Fruit fly (Drosophila melanogaster) whole organism, adult: ENCODE data around the gene CG10591.

Source experiments
- CG11617 ChIP-seq: fragments of 200-800 bp; sonication (Bioruptor generic); optimal IDR thresholded peaks from 2 replicates; lab custom pipeline; 2017; ENCODE audit warnings: mild to moderate bottlenecking, missing biosample characterization, missing genetic modification reagents, missing genetic modification characterization
- CG12768 ChIP-seq: fragments of 200-800 bp; sonication (Bioruptor generic); optimal IDR thresholded peaks from 2 replicates; lab custom pipeline; 2017; ENCODE audit warnings: missing biosample characterization, missing genetic modification characterization, mild to moderate bottlenecking, moderate library complexity, missing genetic modification reagents
- CG14711 ChIP-seq: fragments of 200-800 bp; sonication (Bioruptor generic); optimal IDR thresholded peaks from 2 replicates; lab custom pipeline; 2018; ENCODE audit warnings: missing biosample characterization, mild to moderate bottlenecking, missing genetic modification characterization, moderate library complexity
- CG1620 ChIP-seq: fragments of 200-800 bp; sonication (Bioruptor generic); optimal IDR thresholded peaks from 2 replicates; lab custom pipeline; 2016; ENCODE audit warnings: missing biosample characterization, missing genetic modification characterization
- CG33017 ChIP-seq: fragments of 200-800 bp; sonication (Bioruptor generic); optimal IDR thresholded peaks from 2 replicates; lab custom pipeline; 2018; ENCODE audit warnings: missing biosample characterization, mild to moderate bottlenecking, missing genetic modification characterization, moderate library complexity
- CG5204 ChIP-seq: fragments of 200-800 bp; sonication (Bioruptor generic); optimal IDR thresholded peaks from 2 replicates; lab custom pipeline; 2016; ENCODE audit warnings: missing biosample characterization, missing genetic modification characterization
- CG7045 ChIP-seq: fragments of 200-800 bp; sonication (Bioruptor generic); optimal IDR thresholded peaks from 2 replicates; lab custom pipeline; 2017; ENCODE audit warnings: missing biosample characterization, mild to moderate bottlenecking, missing genetic modification characterization
- CG7101 ChIP-seq: fragments of 200-800 bp; sonication (Bioruptor generic); optimal IDR thresholded peaks from 2 replicates; lab custom pipeline; 2018; ENCODE audit warnings: missing biosample characterization, mild to moderate bottlenecking, missing genetic modification characterization, moderate library complexity
- Clk ChIP-seq: fragments of 200-800 bp; sonication (Bioruptor generic); optimal IDR thresholded peaks from 2 replicates; lab custom pipeline; 2017; ENCODE audit warnings: missing biosample characterization, missing genetic modification characterization
- Crg-1 ChIP-seq: fragments of 200-800 bp; sonication (Bioruptor generic); optimal IDR thresholded peaks from 2 replicates; lab custom pipeline; 2016; ENCODE audit warnings: missing biosample characterization, missing genetic modification characterization
- Hr96 ChIP-seq: fragments of 200-800 bp; sonication (Bioruptor generic); optimal IDR thresholded peaks from 2 replicates; lab custom pipeline; 2016; ENCODE audit warnings: missing biosample characterization, missing genetic modification characterization
- Mnt ChIP-seq: fragments of 200-800 bp; sonication (Bioruptor generic); optimal IDR thresholded peaks from 2 replicates; lab custom pipeline; 2016; ENCODE audit warnings: missing biosample characterization, mild to moderate bottlenecking, missing genetic modification characterization
- bab1 ChIP-seq: fragments of 200-800 bp; sonication (Bioruptor generic); optimal IDR thresholded peaks from 3 replicates; lab custom pipeline; 2019; ENCODE audit warnings: missing biosample characterization, mild to moderate bottlenecking, missing genetic modification characterization, moderate library complexity
- cic ChIP-seq: fragments of 200-800 bp; sonication (Bioruptor generic); optimal IDR thresholded peaks from 2 replicates; lab custom pipeline; 2017; ENCODE audit warnings: missing biosample characterization, mild to moderate bottlenecking, missing genetic modification characterization, moderate library complexity
- cnc ChIP-seq, 2 experiments: fragments of >200 bp; optimal IDR thresholded peaks; 2 replicates each; lab custom pipeline; 2017
- kay ChIP-seq: fragments of 200-800 bp; sonication (Bioruptor generic); peaks from one replicate; lab custom pipeline; 2016; ENCODE audit warnings: missing biosample characterization, missing genetic modification characterization, borderline replicate concordance
- ovo ChIP-seq: fragments of 200-800 bp; sonication (Bioruptor generic); optimal IDR thresholded peaks from 2 replicates; lab custom pipeline; 2016; ENCODE audit warnings: missing biosample characterization, missing genetic modification characterization
- pad ChIP-seq: fragments of 200-800 bp; sonication (Bioruptor generic); optimal IDR thresholded peaks from 3 replicates; lab custom pipeline; 2017; ENCODE audit warnings: missing biosample characterization, missing genetic modification characterization, mild to moderate bottlenecking, moderate library complexity, missing genetic modification reagents
- tj ChIP-seq: fragments of 200-800 bp; sonication (Bioruptor generic); optimal IDR thresholded peaks from 3 replicates; lab custom pipeline; 2017; ENCODE audit warnings: missing biosample characterization, mild to moderate bottlenecking, missing genetic modification characterization, moderate library complexity
- toe ChIP-seq: fragments of 200-800 bp; sonication (Bioruptor generic); optimal IDR thresholded peaks from 2 replicates; lab custom pipeline; 2016; ENCODE audit warnings: missing biosample characterization, missing genetic modification characterization

The CG10591 gene

DNA sequence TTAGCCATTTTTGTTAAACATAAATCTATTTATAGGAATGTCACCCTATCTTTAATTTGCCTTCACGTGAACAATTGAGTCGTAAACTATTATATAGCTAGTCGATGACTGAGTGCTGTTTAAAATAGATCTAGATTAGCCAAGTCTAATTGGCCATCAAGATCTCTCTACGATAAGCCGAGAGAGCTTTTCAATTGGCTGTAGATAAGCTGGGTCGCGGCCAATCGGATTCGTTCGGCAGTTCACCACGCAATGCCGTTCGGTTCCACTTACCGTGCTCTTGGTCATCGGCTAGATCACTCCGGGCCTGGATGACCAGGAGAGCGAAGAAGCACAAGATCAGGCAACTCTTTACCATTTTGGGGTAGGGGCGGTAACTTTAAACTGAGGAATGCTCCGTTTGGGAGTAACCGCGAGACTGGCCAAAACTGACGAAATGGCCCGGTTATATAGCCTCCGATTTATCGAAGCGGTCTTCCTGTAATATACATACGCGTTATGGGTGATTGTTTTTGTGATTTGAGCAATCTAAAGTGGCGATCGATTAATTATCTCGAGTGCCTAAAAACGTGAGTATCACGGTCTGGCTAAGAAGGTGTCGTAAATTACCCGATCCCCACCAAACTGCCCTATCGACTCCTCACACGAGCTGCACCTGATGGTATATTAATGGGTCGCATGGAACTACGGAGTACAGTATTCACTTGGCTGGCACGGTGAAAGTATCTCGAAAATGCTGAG, 4.5 kb downstream of the CG10591 start, which contains the start of the genes Alp10 and Alp9:
Alp10 (minus strand) TSS at position 420 of the 741 bp plus-strand sequence.
Alp9 (plus strand) TSS at position 690 of the 741 bp plus-strand sequence.
- TF ChIP-seq Mnt (GFP tag; lab: Kevin White, UChicago): no peak
- no peak for TF ChIP-seq cnc (optimal IDR thresholded peaks at IDR 0.05; lab: Kevin White, UChicago)
- peak; percentile 47 for TF ChIP-seq kay (GFP tag; lab: Kevin White, UChicago)

- no peak for TF ChIP-seq CG5204 (GFP tag; lab: Kevin White, UChicago)
- TF ChIP-seq Crg-1 (GFP tag; lab: Kevin White, UChicago): no peak
- no peak for TF ChIP-seq pad
- TF ChIP-seq CG7045 (GFP tag; lab: Kevin White, UChicago): no peak
- no peak for TF ChIP-seq CG33017 (tag; lab: Kevin White, UChicago)
- TF ChIP-seq kay (GFP tag; lab: Kevin White, UChicago): no peak
- TF ChIP-seq Hr96 (GFP tag; lab: Kevin White, UChicago): no peak
- TF ChIP-seq ovo (GFP tag; lab: Kevin White, UChicago): no peak
- TF ChIP-seq CG1620 (GFP tag; lab: Kevin White, UChicago): no peak
- no peak for TF ChIP-seq CG14711 (tag; lab: Kevin White, UChicago)
- TF ChIP-seq CG7101 (tag; lab: Kevin White, UChicago): no peak
- no peak for TF ChIP-seq Clk
- no peak for TF ChIP-seq toe
Observed at dm6 chr3L:5594163-5594715, 5.3 kb downstream of the CG10591 start.

- TF ChIP-seq tj (GFP tag; lab: Kevin White, UChicago): peak; percentile 91
- no peak for TF ChIP-seq Mnt (GFP tag; lab: Kevin White, UChicago)
Observed at dm6 chr3L:5592437-5592836, 7.1 kb downstream of the CG10591 start, which contains the start of gene spo. spo (minus strand) TSS chr3L:5592571.

DNA sequence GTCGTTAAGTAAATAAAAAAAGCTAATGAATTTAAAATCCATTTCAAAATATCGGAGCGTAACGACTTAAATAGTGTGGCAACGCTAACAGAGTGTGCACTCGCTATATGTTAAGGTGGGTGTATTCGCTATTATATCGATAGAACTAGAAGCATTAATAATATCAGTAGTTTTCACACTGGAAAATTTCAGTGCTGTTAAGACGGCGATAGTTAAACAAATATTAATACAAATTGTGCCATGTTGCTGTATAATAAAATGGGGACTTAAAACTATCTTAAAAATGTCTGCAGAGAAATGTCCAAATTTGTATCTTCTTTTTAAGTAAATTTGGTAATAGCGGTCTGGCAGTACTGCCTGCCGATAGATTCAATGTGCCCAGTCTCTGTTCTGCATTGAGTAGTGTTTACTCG, 16.2 kb downstream of the CG10591 start:
- peak; percentile 77 for TF ChIP-seq CG7101 (tag; lab: Kevin White, UChicago)
- peak; percentile 47 for TF ChIP-seq tj (GFP tag; lab: Kevin White, UChicago)
- peak; percentile 83 for TF ChIP-seq CG5204 (GFP tag; lab: Kevin White, UChicago)
- TF ChIP-seq Clk: peak; percentile 71
- peak; percentile 67 for TF ChIP-seq Crg-1 (GFP tag; lab: Kevin White, UChicago)
- TF ChIP-seq CG12768 (GFP tag; lab: Kevin White, UChicago): peak; percentile 69
- peak; percentile 51 for TF ChIP-seq CG11617
- TF ChIP-seq pad: peak; percentile 63
- peak; percentile 82 for TF ChIP-seq CG1620 (GFP tag; lab: Kevin White, UChicago)
- TF ChIP-seq CG33017 (tag; lab: Kevin White, UChicago): peak; percentile 53
- TF ChIP-seq CG7045 (GFP tag; lab: Kevin White, UChicago): peak; percentile 75
- peak; percentile 85 for TF ChIP-seq bab1
- peak; percentile 67 for TF ChIP-seq Mnt (GFP tag; lab: Kevin White, UChicago)
- TF ChIP-seq kay (GFP tag; lab: Kevin White, UChicago): no peak
- peak; percentile 91 for TF ChIP-seq toe
- TF ChIP-seq ovo (GFP tag; lab: Kevin White, UChicago): peak; percentile 67
- TF ChIP-seq Hr96 (GFP tag; lab: Kevin White, UChicago): peak; percentile 79
- peak; percentile 75 for TF ChIP-seq CG14711 (tag; lab: Kevin White, UChicago)
- TF ChIP-seq cnc (optimal IDR thresholded peaks at IDR 0.05; lab: Kevin White, UChicago): no peak
- no peak for TF ChIP-seq cic (GFP tag; lab: Kevin White, UChicago)

DNA sequence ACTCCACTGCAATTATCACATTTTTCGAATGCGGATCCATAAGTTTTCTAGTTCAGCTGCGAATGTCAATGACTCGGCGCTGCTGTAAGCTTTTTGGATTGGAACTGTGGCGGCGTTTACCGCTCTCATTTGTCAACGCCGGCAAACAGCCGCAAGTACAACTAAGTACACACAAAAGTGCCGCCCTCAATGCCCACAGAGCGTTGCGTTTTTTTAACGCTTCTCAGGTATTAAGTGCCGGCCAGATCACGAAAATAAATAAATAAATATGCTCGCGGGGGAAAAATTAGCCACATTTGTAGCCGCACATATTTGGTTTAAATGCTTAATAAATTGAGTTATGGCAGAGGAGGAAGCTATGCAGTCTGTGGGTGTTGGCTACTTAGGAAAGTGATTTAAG, 17.9 kb downstream of the CG10591 start:
- TF ChIP-seq cnc (optimal IDR thresholded peaks at IDR 0.05; lab: Kevin White, UChicago) (no peak), toe (no peak), cic (GFP tag; lab: Kevin White, UChicago) (no peak), CG12768 (GFP tag; lab: Kevin White, UChicago) (no peak)

dm6 chr3L:5580490-5581116, 18.9 kb downstream of the CG10591 start:
- TF ChIP-seq cic (GFP tag; lab: Kevin White, UChicago) (no peak), kay (GFP tag; lab: Kevin White, UChicago) (peak; percentile 22)

- TF ChIP-seq toe (no peak), cnc (optimal IDR thresholded peaks at IDR 0.05; lab: Kevin White, UChicago) (no peak), Hr96 (GFP tag; lab: Kevin White, UChicago) (no peak), Clk (no peak), CG14711 (tag; lab: Kevin White, UChicago) (no peak), Crg-1 (GFP tag; lab: Kevin White, UChicago) (no peak)
Observed at dm6 chr3L:5579762-5580161, 19.7 kb downstream of the CG10591 start.
